Fruit fly (Drosophila melanogaster): ENCODE data around the gene CG4116.
A peak's percentile ranks its signal among the peaks of the same experiment; 100 is the strongest.

CG4116 gene

dm6 chrX:3036527-3036926 lies 30.8 kb downstream of the CG4116 start (continued):
- TF ChIP-seq lilli (GFP tag; optimal IDR thresholded peaks at IDR 0.05): no peak
- TF ChIP-seq trem (tag; optimal IDR thresholded peaks at IDR 0.05): no peak
- TF ChIP-seq CG11093 (GFP tag; IDR thresholded peaks at IDR 0.05): no peak
- no peak for TF ChIP-seq onecut (GFP tag; IDR thresholded peaks at IDR 0.05)
- no peak for TF ChIP-seq Sry-β (GFP tag; optimal IDR thresholded peaks at IDR 0.05)
- TF ChIP-seq pros (GFP tag; optimal IDR thresholded peaks at IDR 0.05): no peak
- no peak for TF ChIP-seq CG33557 (GFP tag; optimal IDR thresholded peaks at IDR 0.05)
- TF ChIP-seq knrl (GFP tag; IDR thresholded peaks at IDR 0.05; ENCODE audit: partially characterized antibody): no peak
- TF ChIP-seq Scr (GFP tag; IDR thresholded peaks at IDR 0.05; ENCODE audit: partially characterized antibody): no peak
- no peak for TF ChIP-seq CG12744 (GFP tag; optimal IDR thresholded peaks at IDR 0.05)
- no peak for TF ChIP-seq nerfin-2 (GFP tag; IDR thresholded peaks at IDR 0.05; ENCODE audit: partially characterized antibody)
- no peak for TF ChIP-seq grn (GFP tag; optimal IDR thresholded peaks at IDR 0.05)
- peak; percentile 34; the same call in 1 of the 3 replicates for TF ChIP-seq CG7357 (GFP tag; IDR thresholded peaks at IDR 0.05)
- no peak for TF ChIP-seq CG10565 (GFP tag; optimal IDR thresholded peaks at IDR 0.05)
- no peak for TF ChIP-seq Eip74EF (GFP tag; optimal IDR thresholded peaks at IDR 0.05)
- no peak for TF ChIP-seq CG31224 (GFP tag; IDR thresholded peaks at IDR 0.05)
- TF ChIP-seq tup (GFP tag; optimal IDR thresholded peaks at IDR 0.05): no peak
- peak in 1 of 2 experiments; percentile 12 for TF ChIP-seq Pdp1 (GFP tag; optimal IDR thresholded peaks at IDR 0.05)
- TF ChIP-seq da (GFP tag; optimal IDR thresholded peaks at IDR 0.05): no peak
- TF ChIP-seq CG15514 (GFP tag; optimal IDR thresholded peaks at IDR 0.05): no peak
- peak; percentile 56 for TF ChIP-seq row (GFP tag; IDR thresholded peaks at IDR 0.05)
- TF ChIP-seq pnt (GFP tag; optimal IDR thresholded peaks at IDR 0.05): no peak
- TF ChIP-seq gro (GFP tag; optimal IDR thresholded peaks at IDR 0.05): no peak
- no peak for TF ChIP-seq gce (GFP tag; IDR thresholded peaks at IDR 0.05)
- TF ChIP-seq jing (GFP tag; optimal IDR thresholded peaks at IDR 0.05): no peak
- TF ChIP-seq odd (GFP tag; optimal IDR thresholded peaks at IDR 0.05): no peak
- TF ChIP-seq Jarid2 (GFP tag; optimal IDR thresholded peaks at IDR 0.05): no peak
- TF ChIP-seq fd102C (GFP tag; optimal IDR thresholded peaks at IDR 0.05): no peak
- TF ChIP-seq Max (GFP tag; optimal IDR thresholded peaks at IDR 0.05): no peak
- no peak for TF ChIP-seq Stat92E (GFP tag; optimal IDR thresholded peaks at IDR 0.05)
- TF ChIP-seq dimm (GFP tag; IDR thresholded peaks at IDR 0.05): no peak
- TF ChIP-seq crc (GFP tag; optimal IDR thresholded peaks at IDR 0.05): no peak
- TF ChIP-seq Deaf1 (tag; optimal IDR thresholded peaks at IDR 0.05): no peak
- TF ChIP-seq kni (GFP tag; optimal IDR thresholded peaks at IDR 0.05): no peak
- no peak for TF ChIP-seq Optix (GFP tag; IDR thresholded peaks at IDR 0.05)
- no peak for TF ChIP-seq NfI (GFP tag; optimal IDR thresholded peaks at IDR 0.05)
- TF ChIP-seq exex (tag; optimal IDR thresholded peaks at IDR 0.05): no peak
- no peak for TF ChIP-seq CG1792 (GFP tag; optimal IDR thresholded peaks at IDR 0.05)
- no peak for TF ChIP-seq CG8281 (tag; optimal IDR thresholded peaks at IDR 0.05)
- 0 out of 2 replicates have a peak, but pooled peaks have one; percentile 31 for TF ChIP-seq CG17328 (GFP tag; IDR thresholded peaks at IDR 0.05)
- no peak for TF ChIP-seq Oaz (GFP tag; IDR thresholded peaks at IDR 0.05)
- no peak for TF ChIP-seq TFAM (GFP tag; optimal IDR thresholded peaks at IDR 0.05)
- peak; percentile 3 for TF ChIP-seq HHEX (GFP tag; optimal IDR thresholded peaks at IDR 0.05)
- peak; percentile 25 for TF ChIP-seq CG30403 (GFP tag; optimal IDR thresholded peaks at IDR 0.05)
- no peak for TF ChIP-seq CG31365 (tag; optimal IDR thresholded peaks at IDR 0.05)
- no peak for TF ChIP-seq br (optimal IDR thresholded peaks at IDR 0.05)
- TF ChIP-seq sd (tag; optimal IDR thresholded peaks at IDR 0.05): no peak
- TF ChIP-seq CG9876 (GFP tag; optimal IDR thresholded peaks at IDR 0.05): no peak
- TF ChIP-seq corto (GFP tag; optimal IDR thresholded peaks at IDR 0.05): no peak
- TF ChIP-seq usp (GFP tag; optimal IDR thresholded peaks at IDR 0.05): no peak
- TF ChIP-seq gcm (GFP tag; optimal IDR thresholded peaks at IDR 0.05): no peak
